Fruit fly (Drosophila melanogaster) whole organism: ENCODE results near the gene ex.
"Not testable (repeated sequence)": the region's sequence is repeated elsewhere in the genome, so short reads cannot be mapped to it uniquely, and the experiment has no call there.

ENCODE experiments used
- Dll ChIP-seq: fragments of >200 bp; optimal IDR thresholded peaks from 2 replicates; lab custom pipeline; 2017
- pan ChIP-seq: fragments of >200 bp; optimal IDR thresholded peaks from 2 replicates; lab custom pipeline; 2017
- psq ChIP-seq: fragments of >200 bp; optimal IDR thresholded peaks from 2 replicates; lab custom pipeline; 2017

DNA sequence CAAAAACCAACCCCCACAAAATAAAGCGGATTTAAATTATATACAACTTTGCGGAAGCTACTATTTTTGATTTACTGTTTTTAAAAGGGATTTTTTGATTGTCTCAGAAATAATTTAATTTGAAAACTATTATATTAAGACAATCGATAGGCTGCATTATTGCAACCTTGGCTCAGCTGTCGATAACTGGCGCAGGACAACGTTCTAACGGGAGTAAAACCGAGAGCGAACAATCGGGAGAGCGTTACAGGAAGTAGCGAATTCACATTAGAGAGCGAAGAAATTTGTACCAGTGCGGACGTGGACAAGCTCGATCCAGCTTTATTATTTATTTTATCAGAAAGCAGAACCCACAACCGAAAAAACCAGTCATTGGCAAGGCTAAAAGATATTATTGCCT, 24.2 kb downstream of the ex start, which contains the start of gene CG4133:
- TF ChIP-seq pan (lab: Kevin White, UChicago); Dll; psq (lab: Kevin White, UChicago): not testable (repeated sequence)
